Worm (Caenorhabditis elegans) whole organism, L2 larva: ENCODE results near the gene srh-140.

Source experiments
- C34F6.9 ChIP-seq: fragments of 150-350 bp; optimal IDR thresholded peaks from 2 replicates; lab custom pipeline; 2014; ENCODE audit warnings: missing biosample characterization, missing genetic modification characterization
- F13H6.1 ChIP-seq: sonication (generic microtip); optimal IDR thresholded peaks from 2 replicates; lab custom pipeline; 2016; ENCODE audit warnings: missing genetic modification characterization, missing compliant biosample characterization
- R02D3.7 ChIP-seq: fragments of 150-350 bp; optimal IDR thresholded peaks from 2 replicates; lab custom pipeline; 2014; ENCODE audit warnings: missing biosample characterization, missing genetic modification characterization
- alr-1 ChIP-seq: fragments of 150-350 bp; optimal IDR thresholded peaks from 2 replicates; lab custom pipeline; 2014; ENCODE audit warnings: missing biosample characterization, missing genetic modification characterization
- aly-2 ChIP-seq: fragments of 150-350 bp; optimal IDR thresholded peaks from 2 replicates; lab custom pipeline; 2014; ENCODE audit warnings: missing biosample characterization, missing genetic modification characterization
- ama-1 ChIP-seq: fragments of 150-350 bp; optimal IDR thresholded peaks from 2 replicates; lab custom pipeline; 2018; ENCODE audit warnings: inconsistent platforms
- blmp-1 ChIP-seq: sonication (generic microtip); optimal IDR thresholded peaks from 2 replicates; lab custom pipeline; 2017; ENCODE audit warnings: missing genetic modification characterization, mild to moderate bottlenecking, missing compliant biosample characterization, antibody characterized with exemption, moderate library complexity; ENCODE audit not compliant: insufficient read depth
- ceh-16 ChIP-seq: fragments of 150-350 bp; optimal IDR thresholded peaks from 2 replicates; lab custom pipeline; 2014; ENCODE audit warnings: missing biosample characterization, missing genetic modification characterization
- ceh-82 ChIP-seq: fragments of 150-350 bp; optimal IDR thresholded peaks from 2 replicates; lab custom pipeline; 2014; ENCODE audit warnings: missing biosample characterization, missing genetic modification characterization
- crh-2 ChIP-seq: sonication (generic microtip); optimal IDR thresholded peaks from 2 replicates; lab custom pipeline; 2017; ENCODE audit warnings: missing biosample characterization, missing genetic modification characterization
- dmd-4 ChIP-seq: sonication (generic microtip); optimal IDR thresholded peaks from 2 replicates; lab custom pipeline; 2017; ENCODE audit warnings: missing biosample characterization, missing genetic modification characterization
- egl-27 ChIP-seq: sonication (generic microtip); optimal IDR thresholded peaks from 3 replicates; lab custom pipeline; 2017; ENCODE audit warnings: missing biosample characterization, missing genetic modification reagents, missing genetic modification characterization
- elt-1 ChIP-seq: fragments of 150-350 bp; optimal IDR thresholded peaks from 2 replicates; lab custom pipeline; 2014; ENCODE audit warnings: missing biosample characterization, missing genetic modification characterization
- elt-3 ChIP-seq: sonication (generic microtip); optimal IDR thresholded peaks from 2 replicates; lab custom pipeline; 2017; ENCODE audit warnings: missing biosample characterization, missing genetic modification characterization
- fos-1 ChIP-seq: fragments of 150-350 bp; optimal IDR thresholded peaks from 2 replicates; lab custom pipeline; 2014; ENCODE audit warnings: missing biosample characterization, missing genetic modification characterization
- gmeb-1 ChIP-seq: fragments of 150-350 bp; optimal IDR thresholded peaks from 2 replicates; lab custom pipeline; 2014; ENCODE audit warnings: missing biosample characterization, missing genetic modification characterization
- lin-11 ChIP-seq: fragments of 150-350 bp; sonication (generic microtip); optimal IDR thresholded peaks from 2 replicates; lab custom pipeline; 2014; ENCODE audit warnings: missing biosample characterization, missing genetic modification characterization, inconsistent platforms, mixed read lengths
- lin-13 ChIP-seq: fragments of 150-350 bp; optimal IDR thresholded peaks from 2 replicates; lab custom pipeline; 2014; ENCODE audit warnings: missing biosample characterization, missing genetic modification reagents, missing genetic modification characterization
- lsy-2 ChIP-seq, 2 experiments: fragments of 150-350 bp in 1 of 2; sonication (generic microtip) in 1 of 2; optimal IDR thresholded peaks; 2 replicates each; lab custom pipeline; 2014 to 2017; ENCODE audit warnings: missing biosample characterization in 2 of 2, missing genetic modification characterization in 2 of 2
- mab-5 ChIP-seq: fragments of 150-350 bp; optimal IDR thresholded peaks from 2 replicates; lab custom pipeline; 2014; ENCODE audit warnings: missing biosample characterization, missing genetic modification characterization
- mbf-1 ChIP-seq: sonication (generic microtip); optimal IDR thresholded peaks from 2 replicates; lab custom pipeline; 2017; ENCODE audit warnings: missing biosample characterization, missing genetic modification characterization
- mdl-1 ChIP-seq, 2 experiments: fragments of 150-350 bp in 1 of 2; sonication (generic microtip) in 1 of 2; optimal IDR thresholded peaks; 2 replicates each; lab custom pipeline; 2017; ENCODE audit warnings: missing biosample characterization in 2 of 2, missing genetic modification characterization in 2 of 2
- nhr-10 ChIP-seq: sonication (generic microtip); optimal IDR thresholded peaks from 2 replicates; lab custom pipeline; 2017; ENCODE audit warnings: missing biosample characterization, missing genetic modification characterization
- nhr-11 ChIP-seq: fragments of 150-350 bp; optimal IDR thresholded peaks from 2 replicates; lab custom pipeline; 2014; ENCODE audit warnings: missing biosample characterization, missing genetic modification characterization
- nhr-12 ChIP-seq: fragments of 150-350 bp; optimal IDR thresholded peaks from 2 replicates; lab custom pipeline; 2014; ENCODE audit warnings: missing biosample characterization, missing genetic modification characterization
- nhr-129 ChIP-seq: fragments of 150-350 bp; optimal IDR thresholded peaks from 2 replicates; lab custom pipeline; 2014; ENCODE audit warnings: missing biosample characterization, missing genetic modification characterization
- nhr-25 ChIP-seq: fragments of 150-350 bp; sonication (generic microtip); optimal IDR thresholded peaks from 3 replicates; lab custom pipeline; 2014; ENCODE audit warnings: missing biosample characterization, missing genetic modification characterization
- nhr-77 ChIP-seq: fragments of 150-350 bp; optimal IDR thresholded peaks from 2 replicates; lab custom pipeline; 2014; ENCODE audit warnings: missing biosample characterization, missing genetic modification characterization
- sem-4 ChIP-seq: fragments of 150-350 bp; optimal IDR thresholded peaks from 2 replicates; lab custom pipeline; 2014; ENCODE audit warnings: missing biosample characterization, missing genetic modification reagents, missing genetic modification characterization
- skn-1 ChIP-seq: sonication (generic microtip); optimal IDR thresholded peaks from 2 replicates; lab custom pipeline; 2017; ENCODE audit warnings: missing biosample characterization, missing genetic modification characterization
- sma-3 ChIP-seq: sonication (generic microtip); optimal IDR thresholded peaks from 2 replicates; lab custom pipeline; 2016; ENCODE audit warnings: missing genetic modification reagents, missing genetic modification characterization, missing compliant biosample characterization
- sma-9 ChIP-seq, 2 experiments: fragments of 150-350 bp in 1 of 2; sonication (generic microtip) in 1 of 2; optimal IDR thresholded peaks; 2 replicates each; lab custom pipeline; 2014 to 2016; ENCODE audit warnings: missing genetic modification characterization in 2 of 2, mild to moderate bottlenecking in 1 of 2, missing biosample characterization in 1 of 2, missing compliant biosample characterization in 1 of 2, missing genetic modification reagents in 1 of 2, moderate library complexity in 1 of 2
- unc-39 ChIP-seq: fragments of 150-350 bp; optimal IDR thresholded peaks from 2 replicates; lab custom pipeline; 2014; ENCODE audit warnings: missing biosample characterization, missing genetic modification characterization
- unc-55 ChIP-seq: fragments of 150-350 bp; sonication (generic microtip); optimal IDR thresholded peaks from 3 replicates; lab custom pipeline; 2014; ENCODE audit warnings: missing biosample characterization, missing genetic modification reagents, missing genetic modification characterization
- unc-62 ChIP-seq: fragments of 150-350 bp; optimal IDR thresholded peaks from 2 replicates; lab custom pipeline; 2014; ENCODE audit warnings: missing biosample characterization, missing genetic modification reagents, missing genetic modification characterization
- ztf-1 ChIP-seq: fragments of 200-800 bp; sonication (Bioruptor generic); conservative IDR thresholded peaks from 2 replicates; pipeline ENCODE4 v1.3.6; 2022; ENCODE audit warnings: missing genetic modification characterization, missing compliant biosample characterization
- ztf-11 ChIP-seq: sonication (generic microtip); optimal IDR thresholded peaks from 2 replicates; lab custom pipeline; 2017; ENCODE audit warnings: missing biosample characterization, missing genetic modification characterization
- ztf-4 ChIP-seq: fragments of 150-350 bp; optimal IDR thresholded peaks from 2 replicates; lab custom pipeline; 2014; ENCODE audit warnings: missing biosample characterization, missing genetic modification characterization

Gene srh-140

DNA sequence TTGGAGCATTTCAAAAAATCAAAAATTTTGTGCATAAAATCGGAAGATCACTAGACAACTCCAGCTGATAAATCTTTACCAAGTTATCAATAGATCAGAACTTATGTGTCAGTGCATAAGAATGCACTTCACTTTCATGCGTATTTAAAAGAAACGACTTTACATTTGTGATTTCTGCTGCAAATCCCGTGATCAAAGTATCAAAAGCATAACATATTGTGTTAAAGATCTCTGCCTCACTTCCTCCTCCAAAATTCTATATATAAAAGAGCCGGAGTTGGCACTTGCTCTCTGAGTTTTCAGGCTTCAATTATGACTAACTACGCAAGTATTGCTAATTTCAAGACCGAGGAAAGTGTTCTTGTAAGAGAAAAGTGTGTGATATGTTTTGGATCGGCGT lies 28.3 kb upstream of the srh-140 start, which contains the start of gene nhr-198:
Gene nhr-198, plus strand, starts transcription at position 313 of the 400 bp plus-strand sequence.
- TF ChIP-seq R02D3.7 (tag; lab: Kevin White, UChicago) (no peak), nhr-129 (tag; lab: Kevin White, UChicago) (no peak), F13H6.1 (no peak), nhr-10 (tag; lab: Kevin White, UChicago) (no peak), unc-39 (tag; lab: Kevin White, UChicago) (no peak), gmeb-1 (tag; lab: Kevin White, UChicago) (no peak), nhr-11 (tag; lab: Kevin White, UChicago) (no peak), mdl-1 (tag; optimal IDR thresholded peaks at IDR 0.05; lab: Kevin White, UChicago) (no peak), sma-9 (GFP tag; optimal IDR thresholded peaks at IDR 0.05; lab: Kevin White, UChicago) (no peak), sma-9 (tag; optimal IDR thresholded peaks at IDR 0.05; lab: Kevin White, UChicago) (no peak), sma-3 (GFP tag; lab: Kevin White, UChicago) (no peak), dmd-4 (no peak), unc-62 (GFP tag; lab: Kevin White, UChicago) (no peak), aly-2 (tag; lab: Kevin White, UChicago) (no peak)

DNA sequence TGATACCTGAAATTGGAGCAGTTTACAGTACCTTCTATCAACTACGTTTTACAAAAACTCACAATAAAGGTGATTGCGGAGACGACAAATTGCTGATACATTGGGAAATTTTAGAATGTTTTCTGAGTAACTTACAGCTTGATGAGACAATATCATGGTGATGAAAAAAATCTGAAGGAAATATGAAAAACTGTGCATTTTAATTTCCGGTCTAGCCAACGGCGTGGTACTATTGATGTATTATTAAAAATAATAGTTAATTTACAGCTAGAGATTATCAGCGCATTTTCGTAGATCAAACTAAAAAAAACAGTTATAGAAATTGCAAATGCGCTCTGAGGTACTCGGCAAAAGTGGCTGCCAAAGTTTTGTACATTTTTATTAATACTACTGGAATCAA lies 23.9 kb upstream of the srh-140 start, which contains the start of gene srx-29:
Gene srx-29, minus strand, starts transcription at position 101 of the 400 bp plus-strand sequence.
- TF ChIP-seq R02D3.7 (tag; lab: Kevin White, UChicago) (no peak), crh-2 (tag; lab: Kevin White, UChicago) (no peak), aly-2 (tag; lab: Kevin White, UChicago) (no peak), sem-4 (tag; lab: Kevin White, UChicago) (no peak), lin-11 (tag; lab: Kevin White, UChicago) (no peak), nhr-11 (tag; lab: Kevin White, UChicago) (no peak), ceh-82 (tag; lab: Kevin White, UChicago) (no peak), sma-9 (GFP tag; optimal IDR thresholded peaks at IDR 0.05; lab: Kevin White, UChicago) (no peak), sma-9 (tag; optimal IDR thresholded peaks at IDR 0.05; lab: Kevin White, UChicago) (no peak), ztf-11 (no peak), nhr-77 (tag; lab: Kevin White, UChicago) (no peak), F13H6.1 (no peak), mbf-1 (tag; lab: Kevin White, UChicago) (no peak), nhr-129 (tag; lab: Kevin White, UChicago) (no peak), ztf-4 (no peak), alr-1 (tag; lab: Kevin White, UChicago) (no peak), lsy-2 (tag; optimal IDR thresholded peaks at IDR 0.05; lab: Kevin White, UChicago) (no peak), elt-1 (no peak), skn-1 (tag; lab: Kevin White, UChicago) (no peak), mab-5 (no peak)

DNA sequence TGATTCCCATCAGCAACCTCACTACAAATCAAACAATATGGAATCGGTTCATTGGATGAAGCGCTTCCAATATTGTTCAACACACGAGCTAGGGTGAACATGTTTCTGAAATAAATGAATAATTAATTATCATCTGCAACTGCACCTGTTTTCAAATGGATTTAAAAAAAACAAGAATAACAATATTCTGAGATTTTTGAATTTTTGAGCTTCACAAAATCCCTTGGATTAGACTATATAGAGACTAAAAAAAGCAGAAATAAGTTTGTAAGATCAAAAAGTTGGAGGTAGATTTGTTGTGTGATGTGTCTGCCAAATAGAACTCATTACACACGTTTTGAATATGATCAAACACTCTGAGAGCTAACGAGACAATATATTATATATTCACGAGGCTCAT lies 22.2 kb upstream of the srh-140 start, which contains the start of gene nhr-199:
Gene nhr-199, minus strand, starts transcription at position 101 of the 400 bp plus-strand sequence.
- no peak for TF ChIP-seq sem-4 (tag; lab: Kevin White, UChicago)
- no peak for TF ChIP-seq egl-27
- no peak for TF ChIP-seq ztf-4
- TF ChIP-seq fos-1 (tag; lab: Kevin White, UChicago), result no peak
- TF ChIP-seq elt-3 (tag; lab: Kevin White, UChicago), result no peak
- no peak for TF ChIP-seq C34F6.9 (tag; lab: Kevin White, UChicago)
- no peak for TF ChIP-seq nhr-12 (tag; lab: Kevin White, UChicago)
- no peak for TF ChIP-seq lin-13 (GFP tag; lab: Kevin White, UChicago)
- no peak for TF ChIP-seq ztf-1
- TF ChIP-seq ceh-16 (tag; lab: Kevin White, UChicago), result no peak
- no peak for TF ChIP-seq unc-55 (GFP tag; lab: Kevin White, UChicago)
- TF ChIP-seq aly-2 (tag; lab: Kevin White, UChicago), result no peak
- TF ChIP-seq blmp-1 (tag; lab: Kevin White, UChicago), result no peak
- no peak for TF ChIP-seq nhr-25 (tag; lab: Kevin White, UChicago)

DNA sequence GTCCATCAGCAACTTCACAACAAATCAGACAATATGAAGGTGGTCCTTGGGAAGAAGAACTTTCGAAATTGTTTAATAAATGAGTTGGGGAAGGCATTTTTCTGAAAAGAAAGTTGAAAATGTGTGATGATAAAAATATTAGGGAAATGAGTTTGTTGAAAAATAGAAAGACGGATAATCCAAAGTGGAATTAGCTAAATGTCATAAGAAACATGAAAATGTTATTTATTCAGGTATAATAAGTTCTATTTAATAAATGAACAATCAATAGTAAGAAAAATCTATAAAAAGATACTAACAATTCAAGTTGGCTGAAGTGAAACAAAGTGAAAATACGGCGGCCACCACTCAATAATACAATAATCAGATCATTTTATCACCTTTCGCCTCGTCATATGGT lies 19.7 kb upstream of the srh-140 start, which contains the start of gene nhr-53:
Gene nhr-53, minus strand, starts transcription at position 101 of the 400 bp plus-strand sequence.
- no peak for TF ChIP-seq nhr-25 (tag; lab: Kevin White, UChicago)
- TF ChIP-seq ama-1 (lab: Kevin White, UChicago), result no peak
